Worm (Caenorhabditis elegans) whole organism, late embryonic: ENCODE measurements around the gene F49C12.15.

Experiments
- C38D4.7 ChIP-seq: fragments of 200-800 bp; sonication (Bioruptor generic); optimal IDR thresholded peaks from 2 replicates; lab custom pipeline; 2018; ENCODE audit warnings: mild to moderate bottlenecking, missing genetic modification characterization, moderate library complexity, missing compliant biosample characterization
- K02D7.2 ChIP-seq: sonication (generic microtip); optimal IDR thresholded peaks from 2 replicates; lab custom pipeline; 2017; ENCODE audit warnings: mild to moderate bottlenecking, missing genetic modification characterization, missing compliant biosample characterization
- Y22D7AL.16 ChIP-seq: sonication (generic microtip); optimal IDR thresholded peaks from 2 replicates; lab custom pipeline; 2016; ENCODE audit warnings: missing genetic modification characterization, missing compliant biosample characterization
- ahr-1 ChIP-seq: sonication (generic microtip); optimal IDR thresholded peaks from 2 replicates; lab custom pipeline; 2016; ENCODE audit warnings: missing genetic modification characterization, missing compliant biosample characterization
- ama-1 ChIP-seq: fragments of 150-350 bp; optimal IDR thresholded peaks from 2 replicates; lab custom pipeline; 2014
- ceh-18 ChIP-seq: sonication (generic microtip); optimal IDR thresholded peaks from 2 replicates; lab custom pipeline; 2016; ENCODE audit warnings: missing genetic modification characterization, missing compliant biosample characterization
- ceh-2 ChIP-seq: sonication (generic microtip); optimal IDR thresholded peaks from 2 replicates; lab custom pipeline; 2016; ENCODE audit warnings: missing genotype, missing genetic modification characterization, missing compliant biosample characterization
- ceh-30 ChIP-seq: fragments of 150-350 bp; optimal IDR thresholded peaks from 2 replicates; lab custom pipeline; 2014; ENCODE audit warnings: missing biosample characterization, missing genetic modification characterization
- ceh-31 ChIP-seq: sonication (generic microtip); optimal IDR thresholded peaks from 2 replicates; lab custom pipeline; 2016; ENCODE audit warnings: missing genetic modification characterization, missing compliant biosample characterization
- ceh-45 ChIP-seq: fragments of 200-800 bp; sonication (Bioruptor generic); IDR thresholded peaks from 2 replicates; pipeline ENCODE4 v1.3.6; 2022; ENCODE audit warnings: missing genetic modification reagents, missing genetic modification characterization, missing compliant biosample characterization
- ceh-9 ChIP-seq: sonication (generic microtip); optimal IDR thresholded peaks from 2 replicates; lab custom pipeline; 2016; ENCODE audit warnings: mild to moderate bottlenecking, missing genetic modification characterization, inconsistent platforms, missing compliant biosample characterization
- dve-1 ChIP-seq: sonication (generic microtip); optimal IDR thresholded peaks from 2 replicates; lab custom pipeline; 2017; ENCODE audit warnings: antibody characterized with exemption, mild to moderate bottlenecking, missing genetic modification characterization, missing compliant biosample characterization
- elt-4 ChIP-seq: sonication (generic microtip); optimal IDR thresholded peaks from 2 replicates; lab custom pipeline; 2016; ENCODE audit warnings: missing genetic modification characterization, missing compliant biosample characterization
- eyg-1 ChIP-seq: sonication (generic microtip); optimal IDR thresholded peaks from 2 replicates; lab custom pipeline; 2016; ENCODE audit warnings: missing genotype, missing genetic modification characterization, missing compliant biosample characterization
- fkh-10 ChIP-seq: fragments of 150-350 bp; optimal IDR thresholded peaks from 2 replicates; lab custom pipeline; 2014; ENCODE audit warnings: missing biosample characterization, missing genetic modification reagents, missing genetic modification characterization
- gmeb-2 ChIP-seq: sonication (generic microtip); optimal IDR thresholded peaks from 2 replicates; lab custom pipeline; 2016; ENCODE audit warnings: missing genetic modification characterization, inconsistent platforms, missing compliant biosample characterization
- lim-6 ChIP-seq: sonication (generic microtip); optimal IDR thresholded peaks from 2 replicates; lab custom pipeline; 2016; ENCODE audit warnings: missing genetic modification characterization, missing compliant biosample characterization
- nhr-11 ChIP-seq: fragments of 150-350 bp; optimal IDR thresholded peaks from 2 replicates; lab custom pipeline; 2014; ENCODE audit warnings: missing biosample characterization, missing genetic modification characterization
- nhr-232 ChIP-seq: sonication (generic microtip); optimal IDR thresholded peaks from 2 replicates; lab custom pipeline; 2016; ENCODE audit warnings: missing genetic modification characterization, missing compliant biosample characterization
- pag-3 ChIP-seq: sonication (generic microtip); optimal IDR thresholded peaks from 2 replicates; lab custom pipeline; 2016; ENCODE audit warnings: missing compliant biosample characterization, missing genetic modification characterization, borderline replicate concordance
- pat-9 ChIP-seq: fragments of 200-800 bp; sonication (Bioruptor generic); optimal IDR thresholded peaks from 2 replicates; lab custom pipeline; 2018; ENCODE audit warnings: mild to moderate bottlenecking, missing genetic modification characterization, moderate library complexity, missing compliant biosample characterization
- pha-4 ChIP-seq: fragments of 150-350 bp; optimal IDR thresholded peaks from 2 replicates; lab custom pipeline; 2018; ENCODE audit warnings: missing biosample characterization, missing genetic modification reagents, missing genetic modification characterization
- pqm-1 ChIP-seq: sonication (generic microtip); optimal IDR thresholded peaks from 2 replicates; lab custom pipeline; 2016; ENCODE audit warnings: missing genetic modification characterization, missing compliant biosample characterization
- pros-1 ChIP-seq: fragments of 150-350 bp; optimal IDR thresholded peaks from 2 replicates; lab custom pipeline; 2014; ENCODE audit warnings: missing biosample characterization, missing genetic modification reagents, missing genetic modification characterization
- sox-2 ChIP-seq: fragments of 200-800 bp; sonication (Bioruptor generic); IDR thresholded peaks from 2 replicates; pipeline ENCODE4 v1.3.6; 2022; ENCODE audit warnings: missing genetic modification reagents, missing genetic modification characterization, missing compliant biosample characterization
- tbx-2 ChIP-seq: sonication (generic microtip); optimal IDR thresholded peaks from 2 replicates; lab custom pipeline; 2016; ENCODE audit warnings: missing genetic modification characterization, missing compliant biosample characterization
- ttx-3 ChIP-seq: sonication (generic microtip); optimal IDR thresholded peaks from 2 replicates; lab custom pipeline; 2016; ENCODE audit warnings: missing genetic modification reagents, missing genetic modification characterization, missing compliant biosample characterization
- unc-3 ChIP-seq, 2 experiments: fragments of 200-800 bp in 1 of 2; sonication (Bioruptor generic) in 1 of 2; sonication (generic microtip) in 1 of 2; conservative IDR thresholded peaks in 1 of 2; optimal IDR thresholded peaks in 1 of 2; 2 replicates each; pipeline versions ENCODE4 v1.3.6 to Lab custom; 2016 to 2022; ENCODE audit warnings: missing compliant biosample characterization in 2 of 2, missing genetic modification characterization in 2 of 2, missing genetic modification reagents in 1 of 2
- unc-42 ChIP-seq: sonication (generic microtip); optimal IDR thresholded peaks from 2 replicates; lab custom pipeline; 2016; ENCODE audit warnings: missing genotype, missing genetic modification characterization, missing compliant biosample characterization
- ztf-16 ChIP-seq: sonication (generic microtip); optimal IDR thresholded peaks from 2 replicates; lab custom pipeline; 2017; ENCODE audit warnings: missing genetic modification characterization, missing compliant biosample characterization

The F49C12.15 gene

ce11 chrIV:9336538-9337090 lies 12.4 kb downstream of the F49C12.15 start, which contains the start of gene T20D3.5:
Gene T20D3.5, plus strand, starts transcription at chrIV:9337040.
- TF ChIP-seq fkh-10 (GFP tag; lab: Kevin White, UChicago) (no peak), ceh-2 (tag; lab: Kevin White, UChicago) (peak; percentile 7), tbx-2 (tag; lab: Kevin White, UChicago) (peak; percentile 7)

DNA sequence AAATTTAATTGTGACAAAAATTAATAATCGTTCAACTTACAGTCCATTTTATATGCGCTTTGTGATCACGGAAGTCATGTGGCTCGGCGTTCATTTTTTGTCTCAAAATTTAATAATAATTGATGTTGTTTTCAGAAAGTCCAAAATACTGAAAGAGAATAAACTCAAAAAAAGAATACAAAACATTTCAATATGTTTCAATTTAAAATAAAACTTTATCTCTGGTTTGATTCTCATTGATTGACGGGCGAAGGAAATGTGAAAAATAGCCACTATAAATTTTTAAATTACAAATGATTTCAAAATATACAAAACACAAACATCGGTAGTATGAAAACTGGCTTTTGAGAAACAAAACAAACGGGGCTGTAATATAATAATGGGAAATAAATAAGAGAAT lies 14.9 kb downstream of the F49C12.15 start, which contains the start of gene T20D3.6:
Gene T20D3.6, minus strand, starts transcription at position 101 of the 400 bp plus-strand sequence.
- TF ChIP-seq pag-3 (tag; lab: Kevin White, UChicago): no peak
- no peak for TF ChIP-seq ceh-45 (GFP tag; lab: Robert Waterston, UW)
- TF ChIP-seq Y22D7AL.16 (tag; lab: Kevin White, UChicago): no peak
- TF ChIP-seq ceh-31 (tag; lab: Kevin White, UChicago): no peak
- no peak for TF ChIP-seq C38D4.7
- TF ChIP-seq eyg-1: no peak
- no peak for TF ChIP-seq fkh-10 (GFP tag; lab: Kevin White, UChicago)
- TF ChIP-seq ttx-3 (tag; lab: Kevin White, UChicago): no peak
- no peak for TF ChIP-seq ahr-1 (tag; lab: Kevin White, UChicago)
- no peak for TF ChIP-seq lim-6 (tag; lab: Kevin White, UChicago)
- TF ChIP-seq ztf-16: no peak
- TF ChIP-seq unc-3 (GFP tag; conservative IDR thresholded peaks at IDR 0.05; lab: Robert Waterston, UW): no peak
- no peak for TF ChIP-seq unc-3 (tag; optimal IDR thresholded peaks at IDR 0.05; lab: Kevin White, UChicago)
- TF ChIP-seq ceh-30 (tag; lab: Kevin White, UChicago): no peak

- no peak for TF ChIP-seq pag-3 (tag; lab: Kevin White, UChicago)
- no peak for TF ChIP-seq lim-6 (tag; lab: Kevin White, UChicago)
- TF ChIP-seq pqm-1 (tag; lab: Kevin White, UChicago): no peak
- TF ChIP-seq elt-4 (tag; lab: Kevin White, UChicago): no peak
- no peak for TF ChIP-seq gmeb-2 (tag; lab: Kevin White, UChicago)
- TF ChIP-seq nhr-11 (tag; lab: Kevin White, UChicago): no peak
These were observed 17.3 kb downstream of the F49C12.15 start, which contains the start of gene vps-26 for ce11 chrIV:9341591-9341990. Gene vps-26, minus strand, starts transcription at chrIV:9341790.

DNA sequence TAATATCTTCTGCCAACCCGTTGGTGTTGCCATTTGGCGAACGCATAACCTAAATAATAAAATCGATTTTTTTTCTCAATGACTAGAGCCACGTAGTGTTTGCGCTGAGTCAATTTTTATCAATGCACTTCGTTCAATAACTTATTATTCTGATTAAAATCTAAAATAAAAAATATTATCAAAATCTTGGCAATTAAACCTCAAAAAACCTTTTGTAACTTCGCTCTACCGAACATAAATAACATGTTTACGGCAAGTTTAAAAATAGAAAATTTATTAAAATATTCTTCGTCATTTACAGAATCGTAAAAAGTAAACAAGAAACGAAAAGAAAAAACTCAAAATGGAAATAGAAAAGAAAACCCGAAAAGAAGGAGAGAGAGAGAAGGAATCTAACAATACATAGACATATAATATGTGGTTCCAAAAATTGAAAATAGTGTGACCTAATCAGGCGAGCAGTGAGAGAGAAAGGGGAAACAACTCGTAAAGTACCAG lies 18.9 kb downstream of the F49C12.15 start, which contains the start of gene pigc-1:
Gene pigc-1, minus strand, starts transcription at position 51 of the 498 bp plus-strand sequence.
- TF ChIP-seq ceh-9 (tag; lab: Kevin White, UChicago): no peak
- TF ChIP-seq ceh-30 (tag; lab: Kevin White, UChicago): no peak
- no peak for TF ChIP-seq nhr-232
- peak; percentile 8 for TF ChIP-seq unc-42 (tag; lab: Kevin White, UChicago)

ce11 chrIV:9353728-9354127 lies 29.5 kb downstream of the F49C12.15 start:
- TF ChIP-seq ceh-18 (tag; lab: Kevin White, UChicago) (no peak), pha-4 (tag; lab: Kevin White, UChicago) (no peak), eyg-1 (no peak), pat-9 (no peak), K02D7.2 (tag; lab: Kevin White, UChicago) (no peak), ama-1 (lab: Kevin White, UChicago) (no peak), sox-2 (no peak), C38D4.7 (no peak), ttx-3 (tag; lab: Kevin White, UChicago) (no peak), pros-1 (tag; lab: Kevin White, UChicago) (no peak), dve-1 (no peak)

ce11 chrIV:9366411-9366810 lies 42.2 kb downstream of the F49C12.15 start, which contains the start of gene pezo-1:
Gene pezo-1, minus strand, starts transcription at chrIV:9366511.
- no peak for TF ChIP-seq fkh-10 (GFP tag; lab: Kevin White, UChicago)
